Worm (Caenorhabditis elegans) whole organism, early embryonic: ENCODE data around the gene F52B11.2.

Source experiments
- B0310.2 ChIP-seq: sonication (generic microtip); optimal IDR thresholded peaks from 2 replicates; lab custom pipeline; 2016; ENCODE audit warnings: mild to moderate bottlenecking, missing genetic modification characterization, missing compliant biosample characterization
- F13C5.2 ChIP-seq: sonication (generic microtip); optimal IDR thresholded peaks from 2 replicates; lab custom pipeline; 2017; ENCODE audit warnings: mild to moderate bottlenecking, missing genetic modification characterization, inconsistent platforms, missing compliant biosample characterization
- aly-1 ChIP-seq: sonication (generic microtip); optimal IDR thresholded peaks from 2 replicates; lab custom pipeline; 2016; ENCODE audit warnings: missing genetic modification characterization, missing compliant biosample characterization
- ama-1 ChIP-seq: fragments of 150-350 bp; optimal IDR thresholded peaks from 2 replicates; lab custom pipeline; 2014
- ceh-13 ChIP-seq: fragments of 200-800 bp; sonication (Bioruptor generic); optimal IDR thresholded peaks from 2 replicates; lab custom pipeline; 2018; ENCODE audit warnings: mild to moderate bottlenecking, missing genetic modification characterization, missing compliant biosample characterization
- ceh-36 ChIP-seq: sonication (generic microtip); optimal IDR thresholded peaks from 2 replicates; lab custom pipeline; 2016; ENCODE audit warnings: missing genetic modification characterization, inconsistent platforms, missing compliant biosample characterization
- ets-7 ChIP-seq: sonication (generic microtip); optimal IDR thresholded peaks from 2 replicates; lab custom pipeline; 2016; ENCODE audit warnings: missing genotype, missing genetic modification characterization, missing compliant biosample characterization
- flt-1 ChIP-seq: fragments of 200-800 bp; sonication (Bioruptor generic); IDR thresholded peaks from 2 replicates; pipeline ENCODE4 v1.3.6; 2022; ENCODE audit warnings: missing genetic modification characterization, missing compliant biosample characterization
- hmbx-1 ChIP-seq: sonication (generic microtip); optimal IDR thresholded peaks from 2 replicates; lab custom pipeline; 2016; ENCODE audit warnings: mild to moderate bottlenecking, missing genetic modification characterization, missing compliant biosample characterization
- hmg-4 ChIP-seq: fragments of 200-800 bp; sonication (Bioruptor generic); optimal IDR thresholded peaks from 2 replicates; lab custom pipeline; 2018; ENCODE audit warnings: mild to moderate bottlenecking, missing genetic modification characterization, missing compliant biosample characterization
- hnd-1 ChIP-seq: sonication (generic microtip); optimal IDR thresholded peaks from 2 replicates; lab custom pipeline; 2016; ENCODE audit warnings: missing genetic modification characterization, missing compliant biosample characterization
- pes-1 ChIP-seq: fragments of 200-800 bp; sonication (Bioruptor generic); IDR thresholded peaks from 2 replicates; pipeline ENCODE4 v1.3.6; 2022; ENCODE audit warnings: missing genetic modification reagents, missing genetic modification characterization, missing compliant biosample characterization
- scrt-1 ChIP-seq: fragments of 200-800 bp; sonication (Bioruptor generic); IDR thresholded peaks from 2 replicates; pipeline ENCODE4 v1.3.6; 2022; ENCODE audit warnings: missing genetic modification characterization, missing compliant biosample characterization
- sea-1 ChIP-seq: fragments of 200-800 bp; sonication (Bioruptor generic); conservative IDR thresholded peaks from 2 replicates; pipeline ENCODE4 v1.3.6; 2022; ENCODE audit warnings: missing genetic modification characterization, missing compliant biosample characterization
- tbx-11 ChIP-seq: fragments of 200-800 bp; sonication (Bioruptor generic); IDR thresholded peaks from 2 replicates; pipeline ENCODE4 v1.3.6; 2022; ENCODE audit warnings: missing genetic modification characterization, missing compliant biosample characterization
- tbx-37 ChIP-seq: fragments of 200-800 bp; sonication (Bioruptor generic); conservative IDR thresholded peaks from 2 replicates; pipeline ENCODE4 v1.3.6; 2022; ENCODE audit warnings: missing genetic modification reagents, missing genetic modification characterization, missing compliant biosample characterization
- tra-4 ChIP-seq: sonication (generic microtip); optimal IDR thresholded peaks from 2 replicates; lab custom pipeline; 2017; ENCODE audit warnings: missing genetic modification characterization, missing compliant biosample characterization

Gene F52B11.2

DNA sequence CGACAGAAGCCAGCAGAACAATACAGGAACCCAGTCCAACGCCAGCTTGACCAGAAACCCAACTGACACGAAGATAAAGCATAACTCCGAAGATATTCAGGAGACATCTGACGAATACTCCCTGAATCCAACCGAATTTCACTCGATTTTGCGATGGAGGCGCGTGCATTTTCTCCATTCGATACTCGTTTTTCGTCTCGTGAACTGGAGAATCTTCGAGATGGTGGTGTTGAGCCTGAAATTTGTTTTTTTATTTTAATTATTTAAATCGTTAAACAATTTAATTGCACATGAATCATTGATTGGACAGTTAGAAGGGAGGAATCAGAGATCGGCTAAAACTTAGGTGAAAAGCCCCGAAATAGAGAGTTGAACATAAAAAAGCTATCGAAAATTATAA, 31.0 kb downstream of the F52B11.2 start:
- TF ChIP-seq B0310.2 (tag; lab: Kevin White, UChicago) (no peak), tra-4 (tag; lab: Kevin White, UChicago) (no peak), hmbx-1 (tag; lab: Kevin White, UChicago) (no peak), hmg-4 (no peak), F13C5.2 (tag; lab: Kevin White, UChicago) (no peak), aly-1 (tag; lab: Kevin White, UChicago) (no peak), sea-1 (GFP tag; lab: Robert Waterston, UW) (no peak), tbx-11 (GFP tag; lab: Robert Waterston, UW) (no peak), ama-1 (no peak), tbx-37 (no peak), scrt-1 (no peak), flt-1 (GFP tag; lab: Robert Waterston, UW) (no peak), ceh-13 (GFP tag; lab: Kevin White, UChicago) (no peak)

DNA sequence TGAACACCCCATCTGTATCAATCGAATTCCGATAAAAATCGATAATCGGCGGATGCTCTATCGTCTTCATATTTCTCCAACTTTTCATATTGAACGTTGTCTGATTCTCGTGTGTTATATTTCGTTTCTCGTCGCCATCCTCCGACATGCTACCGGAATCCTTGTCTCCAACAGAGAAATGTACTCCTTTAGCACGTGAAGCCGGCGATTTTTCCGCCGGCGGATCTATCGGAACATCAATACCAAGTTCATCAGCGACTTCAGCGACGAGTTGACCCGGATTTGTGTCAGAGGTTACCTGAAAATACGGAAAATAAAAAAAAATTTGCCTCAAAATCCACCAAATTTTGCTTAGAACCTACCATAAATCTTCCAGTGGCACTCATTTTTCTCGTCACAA, 31.7 kb downstream of the F52B11.2 start:
- TF ChIP-seq ets-7 (tag; lab: Kevin White, UChicago) (no peak), tbx-11 (GFP tag; lab: Robert Waterston, UW) (no peak), ceh-36 (tag; lab: Kevin White, UChicago) (no peak), scrt-1 (no peak), ceh-13 (GFP tag; lab: Kevin White, UChicago) (no peak)

DNA sequence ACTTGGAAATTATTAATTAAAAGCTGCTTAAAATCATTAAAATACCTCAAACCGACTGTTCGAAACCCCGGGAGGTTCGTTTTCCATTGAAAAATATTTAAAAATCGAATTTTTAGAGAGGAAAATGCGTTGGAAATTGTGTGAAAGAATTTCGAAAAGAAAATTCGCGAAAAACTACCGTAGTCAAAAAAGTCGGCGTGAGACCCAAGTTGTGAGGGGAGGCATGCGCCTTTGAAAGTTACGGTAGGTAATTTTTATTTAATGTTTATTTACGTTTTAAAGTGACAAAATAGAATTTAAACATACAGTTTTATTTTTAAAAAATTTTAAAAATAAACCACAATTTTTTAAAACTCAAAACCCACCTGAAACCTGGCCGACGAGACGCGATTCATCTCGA, 32.2 kb downstream of the F52B11.2 start:
- TF ChIP-seq scrt-1 (no peak), pes-1 (GFP tag; lab: Robert Waterston, UW) (no peak), hnd-1 (tag; lab: Kevin White, UChicago) (no peak), B0310.2 (tag; lab: Kevin White, UChicago) (no peak), flt-1 (GFP tag; lab: Robert Waterston, UW) (no peak), ama-1 (no peak), aly-1 (tag; lab: Kevin White, UChicago) (no peak)

DNA sequence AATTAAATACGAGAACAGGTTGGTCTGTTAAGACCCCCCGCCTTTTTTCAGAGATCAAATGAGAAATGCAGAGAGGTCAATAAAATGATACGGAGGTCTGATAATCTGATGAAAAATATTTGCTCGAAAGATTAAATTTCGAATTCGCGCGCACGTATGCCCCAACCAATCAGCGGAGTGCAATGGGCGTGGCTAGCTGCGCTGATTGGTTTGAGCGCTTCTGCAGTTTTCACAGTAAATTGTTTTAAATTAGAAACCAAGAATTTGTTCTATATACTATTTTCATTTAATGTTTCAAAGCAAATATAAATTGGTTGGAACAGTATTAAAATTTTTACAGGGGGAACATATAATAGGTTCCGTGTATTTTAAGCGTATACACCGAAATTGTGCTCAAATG, 36.0 kb downstream of the F52B11.2 start:
- TF ChIP-seq hmbx-1 (tag; lab: Kevin White, UChicago) (no peak), ama-1 (no peak), ets-7 (tag; lab: Kevin White, UChicago) (no peak), pes-1 (GFP tag; lab: Robert Waterston, UW) (no peak), ceh-13 (GFP tag; lab: Kevin White, UChicago) (no peak), F13C5.2 (tag; lab: Kevin White, UChicago) (no peak), tbx-11 (GFP tag; lab: Robert Waterston, UW) (no peak), aly-1 (tag; lab: Kevin White, UChicago) (no peak), scrt-1 (no peak), B0310.2 (tag; lab: Kevin White, UChicago) (no peak), hnd-1 (tag; lab: Kevin White, UChicago) (no peak), ceh-36 (tag; lab: Kevin White, UChicago) (no peak), tra-4 (tag; lab: Kevin White, UChicago) (no peak), sea-1 (GFP tag; lab: Robert Waterston, UW) (no peak), hmg-4 (no peak)

DNA sequence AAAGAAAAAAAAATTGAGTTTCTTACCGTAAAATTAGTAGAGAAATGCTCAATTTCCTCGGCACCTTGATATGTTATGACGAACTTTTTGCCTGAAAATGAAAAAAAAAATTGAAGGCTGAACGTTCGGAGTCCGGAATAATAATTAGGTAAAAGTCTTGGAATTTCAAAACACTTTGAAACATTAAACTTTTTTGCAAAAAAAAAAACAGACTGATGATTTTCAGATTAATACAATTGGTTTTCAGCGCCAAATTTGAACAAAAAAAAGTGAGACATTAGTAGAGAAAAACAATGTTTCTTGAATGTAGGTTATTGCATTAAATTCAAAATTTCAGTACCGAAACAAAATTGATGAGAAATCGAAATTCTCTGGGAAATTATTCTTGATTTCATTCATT, 40.6 kb downstream of the F52B11.2 start, which contains the start of gene nkcc-1:
Gene nkcc-1, minus strand, starts transcription at position 101 of the 400 bp plus-strand sequence.
- TF ChIP-seq hmg-4: no peak
- TF ChIP-seq ceh-13 (GFP tag; lab: Kevin White, UChicago): no peak
- no peak for TF ChIP-seq F13C5.2 (tag; lab: Kevin White, UChicago)
- no peak for TF ChIP-seq scrt-1
- no peak for TF ChIP-seq ceh-36 (tag; lab: Kevin White, UChicago)
- no peak for TF ChIP-seq aly-1 (tag; lab: Kevin White, UChicago)
- no peak for TF ChIP-seq ets-7 (tag; lab: Kevin White, UChicago)
- TF ChIP-seq hnd-1 (tag; lab: Kevin White, UChicago): no peak
- TF ChIP-seq hmbx-1 (tag; lab: Kevin White, UChicago): no peak
- no peak for TF ChIP-seq tbx-11 (GFP tag; lab: Robert Waterston, UW)
- TF ChIP-seq tbx-37: no peak
- TF ChIP-seq pes-1 (GFP tag; lab: Robert Waterston, UW): no peak
- TF ChIP-seq tra-4 (tag; lab: Kevin White, UChicago): no peak

DNA sequence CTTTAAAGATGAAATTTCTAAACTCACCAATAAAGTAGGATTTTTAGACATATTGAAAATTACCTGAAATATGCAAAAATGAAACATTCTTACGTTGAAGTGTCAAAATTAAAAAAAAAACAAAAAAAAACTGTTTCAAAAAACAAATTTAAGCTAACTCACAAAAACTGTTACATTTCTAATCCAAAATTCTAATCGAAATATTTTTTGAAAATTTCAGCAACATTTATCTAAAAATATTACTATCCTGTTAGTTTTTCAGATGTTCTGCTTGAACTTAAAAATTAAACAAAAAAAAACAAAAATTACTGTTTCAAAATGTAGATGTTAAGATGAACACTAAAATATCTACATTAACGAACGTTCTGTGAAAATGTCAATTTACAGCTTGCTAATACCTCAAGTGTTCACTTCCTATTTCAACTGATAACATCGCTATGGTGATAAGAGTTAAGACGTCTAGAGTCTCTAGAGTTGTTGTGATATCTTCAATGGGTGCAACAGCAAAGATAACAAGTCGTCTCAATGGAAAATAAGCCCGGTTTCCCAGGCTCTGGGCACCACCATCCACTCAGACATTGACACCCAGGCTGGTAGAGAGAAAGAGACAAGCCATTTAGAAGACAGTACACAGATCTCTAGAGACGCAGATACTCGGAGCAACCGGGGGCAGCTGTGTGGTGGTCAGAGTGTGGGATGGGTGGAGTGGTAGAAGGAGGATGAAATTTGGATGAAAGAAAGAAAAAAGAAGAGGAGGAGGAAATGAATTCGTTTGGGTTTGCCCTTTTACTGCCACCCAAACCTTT, 44.6 kb downstream of the F52B11.2 start, which contains the start of gene H12I19.115:
Gene H12I19.115, minus strand, starts transcription at position 51 of the 806 bp plus-strand sequence.
- TF ChIP-seq scrt-1 (no peak), B0310.2 (tag; lab: Kevin White, UChicago) (no peak), ets-7 (tag; lab: Kevin White, UChicago) (no peak), aly-1 (tag; lab: Kevin White, UChicago) (no peak), F13C5.2 (tag; lab: Kevin White, UChicago) (peak; percentile 13), tbx-37 (no peak), hnd-1 (tag; lab: Kevin White, UChicago) (no peak)

DNA sequence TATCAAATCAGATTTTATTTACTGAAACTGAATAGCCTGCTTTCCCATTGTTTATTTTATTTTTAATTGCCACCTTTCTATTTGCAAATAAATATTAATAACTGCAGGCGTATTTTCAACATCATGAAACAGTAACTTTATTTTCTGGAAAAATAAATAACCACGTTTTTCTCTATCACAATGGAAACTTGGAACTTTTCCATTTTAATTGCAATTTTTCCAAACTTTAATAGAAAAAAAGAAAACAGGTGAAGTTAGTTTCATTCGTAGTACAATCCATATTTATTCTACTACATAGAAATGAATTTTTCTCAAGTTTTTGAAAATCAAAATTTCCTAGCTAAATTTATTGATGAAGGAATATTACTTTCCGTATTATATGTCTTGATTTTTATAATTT, 45.7 kb downstream of the F52B11.2 start, which contains the start of gene srz-42:
Gene srz-42, plus strand, starts transcription at position 301 of the 400 bp plus-strand sequence.
- no peak for TF ChIP-seq ceh-36 (tag; lab: Kevin White, UChicago)
- TF ChIP-seq tra-4 (tag; lab: Kevin White, UChicago): no peak
- no peak for TF ChIP-seq tbx-11 (GFP tag; lab: Robert Waterston, UW)
- TF ChIP-seq pes-1 (GFP tag; lab: Robert Waterston, UW): no peak
- no peak for TF ChIP-seq hmbx-1 (tag; lab: Kevin White, UChicago)
- TF ChIP-seq ama-1: no peak
- TF ChIP-seq flt-1 (GFP tag; lab: Robert Waterston, UW): no peak
- TF ChIP-seq tbx-37: no peak
- no peak for TF ChIP-seq B0310.2 (tag; lab: Kevin White, UChicago)
- TF ChIP-seq scrt-1: no peak
